Fruit fly (Drosophila melanogaster) whole organism, embryonic: ENCODE measurements around the gene CG18749.
A peak's percentile ranks its signal among the peaks of the same experiment; 100 is the strongest.

Source experiments
- Atf3 ChIP-seq: fragments of 200-800 bp; sonication (Bioruptor generic); optimal IDR thresholded peaks from 3 replicates; lab custom pipeline; 2016; ENCODE audit warnings: missing biosample characterization, missing genetic modification characterization
- Bdp1 ChIP-seq: fragments of 200-800 bp; sonication (Bioruptor generic); optimal IDR thresholded peaks from 3 replicates; lab custom pipeline; 2016; ENCODE audit warnings: missing biosample characterization, missing genetic modification characterization
- CG1024 ChIP-seq: fragments of 200-800 bp; sonication (Bioruptor generic); IDR thresholded peaks from 2 replicates; pipeline ENCODE4 v1.3.6; 2022; ENCODE audit warnings: missing biosample characterization, missing genetic modification characterization
- CG10267 ChIP-seq: fragments of 200-800 bp; sonication (Bioruptor generic); optimal IDR thresholded peaks from 2 replicates; lab custom pipeline; 2018; ENCODE audit warnings: missing biosample characterization, mild to moderate bottlenecking, missing genetic modification characterization, moderate library complexity
- CG10654 ChIP-seq: fragments of 200-800 bp; sonication (Bioruptor generic); optimal IDR thresholded peaks from 2 replicates; lab custom pipeline; 2016; ENCODE audit warnings: missing biosample characterization, missing genetic modification characterization
- CG10959 ChIP-seq: fragments of 200-800 bp; sonication (Bioruptor generic); IDR thresholded peaks from 2 replicates; pipeline ENCODE4 v1.3.6; 2022; ENCODE audit warnings: missing biosample characterization, missing genetic modification characterization
- CG10979 ChIP-seq: fragments of 200-800 bp; sonication (Bioruptor generic); optimal IDR thresholded peaks from 2 replicates; lab custom pipeline; 2018; ENCODE audit warnings: missing biosample characterization, mild to moderate bottlenecking, missing genetic modification characterization, moderate library complexity
- CG11085 ChIP-seq: fragments of 200-800 bp; sonication (Bioruptor generic); IDR thresholded peaks from 2 replicates; pipeline ENCODE4 v1.3.6; 2022; ENCODE audit warnings: missing biosample characterization, missing genetic modification characterization
- CG11093 ChIP-seq: fragments of 200-800 bp; sonication (Bioruptor generic); IDR thresholded peaks from 3 replicates; pipeline ENCODE4 v1.3.6; 2022; ENCODE audit warnings: missing biosample characterization, missing genetic modification characterization
- CG11696 ChIP-seq: fragments of 200-800 bp; sonication (Bioruptor generic); IDR thresholded peaks from 2 replicates; pipeline ENCODE4 v1.3.6; 2022; ENCODE audit warnings: missing biosample characterization, missing genetic modification characterization
- CG11723 ChIP-seq: fragments of 200-800 bp; sonication (Bioruptor generic); optimal IDR thresholded peaks from 2 replicates; lab custom pipeline; 2017; ENCODE audit warnings: missing biosample characterization, mild to moderate bottlenecking, missing genetic modification characterization
- CG15479 ChIP-seq: fragments of 200-800 bp; sonication (Bioruptor generic); optimal IDR thresholded peaks from 3 replicates; lab custom pipeline; 2019; ENCODE audit warnings: missing biosample characterization, mild to moderate bottlenecking, missing genetic modification characterization, moderate library complexity
- CG1647 ChIP-seq: fragments of 200-800 bp; sonication (Bioruptor generic); optimal IDR thresholded peaks from 3 replicates; lab custom pipeline; 2016; ENCODE audit warnings: missing biosample characterization, missing genetic modification characterization
- CG17912 ChIP-seq: fragments of 200-800 bp; sonication (Bioruptor generic); optimal IDR thresholded peaks from 2 replicates; lab custom pipeline; 2018; ENCODE audit warnings: missing biosample characterization, mild to moderate bottlenecking, missing genetic modification characterization
- CG3065 ChIP-seq: fragments of 200-800 bp; sonication (Bioruptor generic); optimal IDR thresholded peaks from 2 replicates; lab custom pipeline; 2016; ENCODE audit warnings: missing biosample characterization, missing genetic modification characterization
- CG34376 ChIP-seq: fragments of 200-800 bp; sonication (Bioruptor generic); optimal IDR thresholded peaks from 2 replicates; lab custom pipeline; 2018; ENCODE audit warnings: missing biosample characterization, mild to moderate bottlenecking, missing genetic modification characterization
- CG3847 ChIP-seq: fragments of 200-800 bp; sonication (Bioruptor generic); IDR thresholded peaks from 2 replicates; pipeline ENCODE4 v1.3.6; 2022; ENCODE audit warnings: missing biosample characterization, missing genetic modification characterization
- CG43689 ChIP-seq: fragments of 200-800 bp; sonication (Bioruptor generic); IDR thresholded peaks from 2 replicates; pipeline ENCODE4 v1.3.6; 2022; ENCODE audit warnings: missing biosample characterization, missing genetic modification characterization
- CG7357 ChIP-seq: fragments of 200-800 bp; sonication (Bioruptor generic); IDR thresholded peaks from 3 replicates; pipeline ENCODE4 v1.3.6; 2022; ENCODE audit warnings: missing biosample characterization, missing genetic modification characterization
- CG8359 ChIP-seq: fragments of 200-800 bp; sonication (Bioruptor generic); optimal IDR thresholded peaks from 2 replicates; lab custom pipeline; 2017; ENCODE audit warnings: missing biosample characterization, mild to moderate bottlenecking, missing genetic modification characterization, borderline replicate concordance
- CG8765 ChIP-seq: fragments of 200-800 bp; sonication (Bioruptor generic); IDR thresholded peaks from 2 replicates; pipeline ENCODE4 v1.3.6; 2022; ENCODE audit warnings: missing biosample characterization, missing genetic modification characterization
- CG9609 ChIP-seq: fragments of 200-800 bp; sonication (Bioruptor generic); optimal IDR thresholded peaks from 3 replicates; lab custom pipeline; 2016; ENCODE audit warnings: missing biosample characterization, missing genetic modification characterization
- CG9797 ChIP-seq: fragments of 200-800 bp; sonication (Bioruptor generic); optimal IDR thresholded peaks from 3 replicates; lab custom pipeline; 2018; ENCODE audit warnings: missing biosample characterization, mild to moderate bottlenecking, missing genetic modification characterization
- Dfd ChIP-seq, 2 experiments: fragments of >200 bp; optimal IDR thresholded peaks; 2 replicates each; lab custom pipeline; 2017; ENCODE audit warnings: missing biosample characterization in 2 of 2, missing genetic modification characterization in 2 of 2
- Dip3 ChIP-seq: fragments of 200-800 bp; sonication (Bioruptor generic); optimal IDR thresholded peaks from 3 replicates; lab custom pipeline; 2016; ENCODE audit warnings: missing biosample characterization, missing genetic modification characterization
- Doc2 ChIP-seq: fragments of 200-800 bp; sonication (Bioruptor generic); IDR thresholded peaks from 2 replicates; pipeline ENCODE4 v1.3.6; 2022; ENCODE audit warnings: missing biosample characterization, missing genetic modification characterization
- Dp ChIP-seq: fragments of 200-800 bp; sonication (Bioruptor generic); optimal IDR thresholded peaks from 2 replicates; lab custom pipeline; 2018; ENCODE audit warnings: missing biosample characterization, mild to moderate bottlenecking, missing genetic modification characterization, moderate library complexity
- H15 ChIP-seq: fragments of 200-800 bp; sonication (Bioruptor generic); IDR thresholded peaks from 3 replicates; pipeline ENCODE4 v1.3.6; 2022; ENCODE audit warnings: missing biosample characterization, missing genetic modification characterization
- Hey ChIP-seq: fragments of 200-800 bp; sonication (Bioruptor generic); optimal IDR thresholded peaks from 3 replicates; lab custom pipeline; 2018; ENCODE audit warnings: missing biosample characterization, mild to moderate bottlenecking, missing genetic modification characterization
- HmgZ ChIP-seq: fragments of 200-800 bp; sonication (Bioruptor generic); optimal IDR thresholded peaks from 2 replicates; lab custom pipeline; 2018; ENCODE audit warnings: missing biosample characterization, mild to moderate bottlenecking, missing genetic modification characterization
- Hmr ChIP-seq: fragments of 200-800 bp; sonication (Bioruptor generic); optimal IDR thresholded peaks from 3 replicates; lab custom pipeline; 2017; ENCODE audit warnings: mild to moderate bottlenecking, missing biosample characterization, missing genetic modification reagents, missing genetic modification characterization
- Hr39 ChIP-seq: fragments of >200 bp; optimal IDR thresholded peaks from 2 replicates; lab custom pipeline; 2017
- Mad ChIP-seq: fragments of 200-800 bp; sonication (Bioruptor generic); optimal IDR thresholded peaks from 2 replicates; lab custom pipeline; 2016; ENCODE audit warnings: missing biosample characterization, missing genetic modification characterization
- Ptx1 ChIP-seq: fragments of 200-800 bp; sonication (Bioruptor generic); IDR thresholded peaks from 2 replicates; pipeline ENCODE4 v1.3.6; 2022; ENCODE audit warnings: missing biosample characterization, missing genetic modification characterization
- Xrp1 ChIP-seq: fragments of 200-800 bp; sonication (Bioruptor generic); IDR thresholded peaks from 2 replicates; pipeline ENCODE4 v1.3.6; 2022; ENCODE audit warnings: missing biosample characterization, missing genetic modification characterization
- bbx ChIP-seq: fragments of 200-800 bp; sonication (Bioruptor generic); IDR thresholded peaks from 2 replicates; pipeline ENCODE4 v1.3.6; 2022; ENCODE audit warnings: missing biosample characterization, missing genetic modification characterization; ENCODE audit not compliant: partially characterized antibody
- disco-r ChIP-seq: fragments of 200-800 bp; sonication (Bioruptor generic); optimal IDR thresholded peaks from 2 replicates; lab custom pipeline; 2016; ENCODE audit warnings: missing biosample characterization, missing genetic modification characterization
- emc ChIP-seq: fragments of 200-800 bp; sonication (Bioruptor generic); optimal IDR thresholded peaks from 2 replicates; lab custom pipeline; 2016; ENCODE audit warnings: missing biosample characterization, missing genetic modification characterization
- en ChIP-seq: fragments of 200-800 bp; sonication (Bioruptor generic); optimal IDR thresholded peaks from 2 replicates; lab custom pipeline; 2016; ENCODE audit warnings: missing biosample characterization, missing genetic modification characterization
- esg ChIP-seq: fragments of 200-800 bp; sonication (Bioruptor generic); conservative IDR thresholded peaks from 2 replicates; pipeline ENCODE4 v1.3.6; 2022; ENCODE audit warnings: missing biosample characterization, missing genetic modification characterization
- fru ChIP-seq: fragments of >200 bp; optimal IDR thresholded peaks from 2 replicates; lab custom pipeline; 2017
- gce ChIP-seq: fragments of 200-800 bp; sonication (Bioruptor generic); IDR thresholded peaks from 3 replicates; pipeline ENCODE4 v1.3.6; 2022; ENCODE audit warnings: missing biosample characterization, missing genetic modification characterization
- gsb-n ChIP-seq: fragments of 200-800 bp; sonication (Bioruptor generic); optimal IDR thresholded peaks from 3 replicates; lab custom pipeline; 2018; ENCODE audit warnings: missing biosample characterization, mild to moderate bottlenecking, missing genetic modification characterization
- hth ChIP-seq: fragments of >200 bp; optimal IDR thresholded peaks from 2 replicates; lab custom pipeline; 2017; ENCODE audit warnings: inconsistent platforms
- insv ChIP-seq, 2 experiments: fragments of 200-800 bp; sonication (Bioruptor generic); optimal IDR thresholded peaks; 3 replicates each; lab custom pipeline; 2016 to 2018; ENCODE audit warnings: missing biosample characterization in 2 of 2, missing genetic modification characterization in 2 of 2
- maf-S ChIP-seq: fragments of 200-800 bp; sonication (Bioruptor generic); optimal IDR thresholded peaks from 2 replicates; lab custom pipeline; 2016; ENCODE audit warnings: missing biosample characterization, missing genetic modification characterization
- pan ChIP-seq, 4 experiments: fragments of >200 bp in 3 of 4; fragments of 200-800 bp in 1 of 4; sonication (Bioruptor generic) in 1 of 4; optimal IDR thresholded peaks in 3 of 4; IDR thresholded peaks in 1 of 4; 2 replicates each; pipeline versions ENCODE4 v1.3.6 to Lab custom; 2017 to 2022; ENCODE audit warnings: missing biosample characterization in 2 of 4, missing genetic modification characterization in 2 of 4, mixed read lengths in 1 of 4
- pzg ChIP-seq: fragments of 200-800 bp; sonication (Bioruptor generic); optimal IDR thresholded peaks from 3 replicates; lab custom pipeline; 2018; ENCODE audit warnings: missing biosample characterization, mild to moderate bottlenecking, missing genetic modification characterization, moderate library complexity
- rib ChIP-seq: fragments of 200-800 bp; sonication (Bioruptor generic); IDR thresholded peaks from 2 replicates; pipeline ENCODE4 v1.3.6; 2022; ENCODE audit warnings: missing biosample characterization, missing genetic modification characterization
- tin ChIP-seq: fragments of 200-800 bp; sonication (Bioruptor generic); optimal IDR thresholded peaks from 3 replicates; lab custom pipeline; 2016; ENCODE audit warnings: missing biosample characterization, missing genetic modification characterization
- tup ChIP-seq: fragments of 200-800 bp; sonication (Bioruptor generic); optimal IDR thresholded peaks from 2 replicates; lab custom pipeline; 2016; ENCODE audit warnings: missing biosample characterization, mild to moderate bottlenecking, missing genetic modification characterization, moderate library complexity
- usp ChIP-seq: fragments of >200 bp; optimal IDR thresholded peaks from 2 replicates; lab custom pipeline; 2017; ENCODE audit warnings: missing biosample characterization, missing genetic modification characterization
- wor ChIP-seq: fragments of 200-800 bp; sonication (Bioruptor generic); IDR thresholded peaks from 2 replicates; pipeline ENCODE4 v1.3.6; 2022; ENCODE audit warnings: missing biosample characterization, missing genetic modification characterization
- z ChIP-seq: fragments of 200-800 bp; sonication (Bioruptor generic); IDR thresholded peaks from 3 replicates; pipeline ENCODE4 v1.3.6; 2022; ENCODE audit warnings: missing biosample characterization, missing genetic modification characterization

The CG18749 gene

DNA sequence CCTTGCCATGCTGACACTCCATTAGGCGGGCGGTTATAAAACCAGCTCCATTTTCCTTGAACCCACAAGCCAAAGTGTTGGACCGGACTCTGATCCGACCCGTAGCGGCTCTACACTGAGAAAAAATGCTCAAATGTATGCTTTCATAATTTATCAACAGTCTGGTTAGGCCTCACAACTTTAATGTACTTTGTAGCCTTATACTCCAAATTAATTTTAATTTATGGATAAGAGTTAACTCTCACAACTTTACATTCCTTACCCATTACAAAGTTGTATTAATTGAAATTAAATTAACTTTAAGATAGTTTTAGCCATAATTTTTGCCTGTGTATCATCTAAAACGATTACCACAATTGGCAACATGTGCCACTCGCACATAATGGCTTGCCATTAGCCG, 12.2 kb downstream of the CG18749 start (continued):
- TF ChIP-seq CG3065 (GFP tag; lab: Kevin White, UChicago) (no peak), pan (optimal IDR thresholded peaks at IDR 0.05; lab: Kevin White, UChicago) (no peak), pan (GFP tag; optimal IDR thresholded peaks at IDR 0.05 in 1 of 2, IDR thresholded peaks at IDR 0.05 in 1 of 2) (no peak), tup (GFP tag; lab: Kevin White, UChicago) (no peak), Dp (no peak), CG9797 (no peak), Bdp1 (no peak), disco-r (GFP tag; lab: Kevin White, UChicago) (no peak), Hmr (GFP tag; lab: Kevin White, UChicago) (peak; percentile 58), Atf3 (GFP tag; lab: Kevin White, UChicago) (no peak), z (GFP tag; lab: Robert Waterston, UW) (no peak), usp (GFP tag; lab: Kevin White, UChicago) (no peak), CG43689 (GFP tag; lab: Robert Waterston, UW) (no peak), CG11696 (no peak), CG10267 (tag; lab: Kevin White, UChicago) (no peak), CG1024 (GFP tag; lab: Robert Waterston, UW) (no peak), emc (GFP tag; lab: Kevin White, UChicago) (no peak), H15 (no peak), CG34376 (no peak), pzg (no peak), CG10654 (GFP tag; lab: Kevin White, UChicago) (no peak), CG11093 (GFP tag; lab: Robert Waterston, UW) (no peak), Hey (tag; lab: Kevin White, UChicago) (no peak), CG9609 (no peak), CG11085 (no peak), CG3847 (GFP tag; lab: Robert Waterston, UW) (no peak), Xrp1 (GFP tag; lab: Robert Waterston, UW) (no peak), bbx (no peak), tin (GFP tag; lab: Kevin White, UChicago) (peak; percentile 1), CG10959 (GFP tag; lab: Robert Waterston, UW) (no peak), Hr39 (lab: Kevin White, UChicago) (no peak), gsb-n (tag; lab: Kevin White, UChicago) (no peak), CG8765 (no peak), esg (GFP tag; lab: Robert Waterston, UW) (no peak), CG11723 (no peak), CG17912 (GFP tag; lab: Kevin White, UChicago) (no peak), CG1647 (no peak), HmgZ (peak; percentile 2), CG8359 (GFP tag; lab: Kevin White, UChicago) (no peak), maf-S (no peak), en (GFP tag; lab: Kevin White, UChicago) (no peak), Dfd (GFP tag; optimal IDR thresholded peaks at IDR 0.05; lab: Kevin White, UChicago) (no peak), CG7357 (GFP tag; lab: Robert Waterston, UW) (0 out of 3 replicates have a peak, but pooled peaks have one; percentile 31), wor (GFP tag; lab: Robert Waterston, UW) (no peak), Doc2 (GFP tag; lab: Robert Waterston, UW) (no peak), insv (GFP tag; optimal IDR thresholded peaks at IDR 0.05; lab: Kevin White, UChicago) (no peak), Ptx1 (GFP tag; lab: Robert Waterston, UW) (no peak), CG15479 (GFP tag; lab: Kevin White, UChicago) (no peak), fru (no peak), gce (GFP tag; lab: Robert Waterston, UW) (no peak), Mad (GFP tag; lab: Kevin White, UChicago) (no peak), rib (GFP tag; lab: Robert Waterston, UW) (no peak), hth (lab: Kevin White, UChicago) (no peak), Dip3 (GFP tag; lab: Kevin White, UChicago) (no peak), CG10979 (tag; lab: Kevin White, UChicago) (peak; percentile 1)
